Fruit fly (Drosophila melanogaster) whole organism, adult: ENCODE results near the gene Gr85a.

Source experiments
- CG11617 ChIP-seq: fragments of 200-800 bp; sonication (Bioruptor generic); optimal IDR thresholded peaks from 2 replicates; lab custom pipeline; 2017; ENCODE audit warnings: mild to moderate bottlenecking, missing biosample characterization, missing genetic modification reagents, missing genetic modification characterization
- CG12768 ChIP-seq: fragments of 200-800 bp; sonication (Bioruptor generic); optimal IDR thresholded peaks from 2 replicates; lab custom pipeline; 2017; ENCODE audit warnings: missing biosample characterization, missing genetic modification characterization, mild to moderate bottlenecking, moderate library complexity, missing genetic modification reagents
- CG14711 ChIP-seq: fragments of 200-800 bp; sonication (Bioruptor generic); optimal IDR thresholded peaks from 2 replicates; lab custom pipeline; 2018; ENCODE audit warnings: missing biosample characterization, mild to moderate bottlenecking, missing genetic modification characterization, moderate library complexity
- CG1620 ChIP-seq: fragments of 200-800 bp; sonication (Bioruptor generic); optimal IDR thresholded peaks from 2 replicates; lab custom pipeline; 2016; ENCODE audit warnings: missing biosample characterization, missing genetic modification characterization
- CG33017 ChIP-seq: fragments of 200-800 bp; sonication (Bioruptor generic); optimal IDR thresholded peaks from 2 replicates; lab custom pipeline; 2018; ENCODE audit warnings: missing biosample characterization, mild to moderate bottlenecking, missing genetic modification characterization, moderate library complexity
- CG5204 ChIP-seq: fragments of 200-800 bp; sonication (Bioruptor generic); optimal IDR thresholded peaks from 2 replicates; lab custom pipeline; 2016; ENCODE audit warnings: missing biosample characterization, missing genetic modification characterization
- CG7045 ChIP-seq: fragments of 200-800 bp; sonication (Bioruptor generic); optimal IDR thresholded peaks from 2 replicates; lab custom pipeline; 2017; ENCODE audit warnings: missing biosample characterization, mild to moderate bottlenecking, missing genetic modification characterization
- CG7101 ChIP-seq: fragments of 200-800 bp; sonication (Bioruptor generic); optimal IDR thresholded peaks from 2 replicates; lab custom pipeline; 2018; ENCODE audit warnings: missing biosample characterization, mild to moderate bottlenecking, missing genetic modification characterization, moderate library complexity
- Clk ChIP-seq: fragments of 200-800 bp; sonication (Bioruptor generic); optimal IDR thresholded peaks from 2 replicates; lab custom pipeline; 2017; ENCODE audit warnings: missing biosample characterization, missing genetic modification characterization
- Crg-1 ChIP-seq: fragments of 200-800 bp; sonication (Bioruptor generic); optimal IDR thresholded peaks from 2 replicates; lab custom pipeline; 2016; ENCODE audit warnings: missing biosample characterization, missing genetic modification characterization
- Hr96 ChIP-seq: fragments of 200-800 bp; sonication (Bioruptor generic); optimal IDR thresholded peaks from 2 replicates; lab custom pipeline; 2016; ENCODE audit warnings: missing biosample characterization, missing genetic modification characterization
- Mnt ChIP-seq: fragments of 200-800 bp; sonication (Bioruptor generic); optimal IDR thresholded peaks from 2 replicates; lab custom pipeline; 2016; ENCODE audit warnings: missing biosample characterization, mild to moderate bottlenecking, missing genetic modification characterization
- bab1 ChIP-seq: fragments of 200-800 bp; sonication (Bioruptor generic); optimal IDR thresholded peaks from 3 replicates; lab custom pipeline; 2019; ENCODE audit warnings: missing biosample characterization, mild to moderate bottlenecking, missing genetic modification characterization, moderate library complexity
- cic ChIP-seq: fragments of 200-800 bp; sonication (Bioruptor generic); optimal IDR thresholded peaks from 2 replicates; lab custom pipeline; 2017; ENCODE audit warnings: missing biosample characterization, mild to moderate bottlenecking, missing genetic modification characterization, moderate library complexity
- cnc ChIP-seq, 2 experiments: fragments of >200 bp; optimal IDR thresholded peaks; 2 replicates each; lab custom pipeline; 2017
- kay ChIP-seq: fragments of 200-800 bp; sonication (Bioruptor generic); peaks from one replicate; lab custom pipeline; 2016; ENCODE audit warnings: missing biosample characterization, missing genetic modification characterization, borderline replicate concordance
- ovo ChIP-seq: fragments of 200-800 bp; sonication (Bioruptor generic); optimal IDR thresholded peaks from 2 replicates; lab custom pipeline; 2016; ENCODE audit warnings: missing biosample characterization, missing genetic modification characterization
- pad ChIP-seq: fragments of 200-800 bp; sonication (Bioruptor generic); optimal IDR thresholded peaks from 3 replicates; lab custom pipeline; 2017; ENCODE audit warnings: missing biosample characterization, missing genetic modification characterization, mild to moderate bottlenecking, moderate library complexity, missing genetic modification reagents
- tj ChIP-seq: fragments of 200-800 bp; sonication (Bioruptor generic); optimal IDR thresholded peaks from 3 replicates; lab custom pipeline; 2017; ENCODE audit warnings: missing biosample characterization, mild to moderate bottlenecking, missing genetic modification characterization, moderate library complexity
- toe ChIP-seq: fragments of 200-800 bp; sonication (Bioruptor generic); optimal IDR thresholded peaks from 2 replicates; lab custom pipeline; 2016; ENCODE audit warnings: missing biosample characterization, missing genetic modification characterization

Gr85a gene

dm6 chr3R:10024032-10024712, 27.6 kb upstream of the Gr85a start:
- no peak for TF ChIP-seq cnc (optimal IDR thresholded peaks at IDR 0.05; lab: Kevin White, UChicago)

dm6 chr3R:10001174-10001789, 4.7 kb upstream of the Gr85a start, which contains the start of gene CG5359:
CG5359 (minus strand) TSS chr3R:10001276.
- TF ChIP-seq kay (GFP tag; lab: Kevin White, UChicago) (no peak), bab1 (GFP tag; lab: Kevin White, UChicago) (peak; percentile 66)

- peak; percentile 40 for TF ChIP-seq Clk
- no peak for TF ChIP-seq CG1620 (GFP tag; lab: Kevin White, UChicago)
- TF ChIP-seq CG33017 = no peak
- peak; percentile 11 for TF ChIP-seq Crg-1 (GFP tag; lab: Kevin White, UChicago)
- TF ChIP-seq CG5204 = no peak
- TF ChIP-seq tj (GFP tag; lab: Kevin White, UChicago) = peak; percentile 13
- TF ChIP-seq Hr96 (GFP tag; lab: Kevin White, UChicago) = peak; percentile 66
- no peak for TF ChIP-seq cnc (optimal IDR thresholded peaks at IDR 0.05; lab: Kevin White, UChicago)
- peak; percentile 24 for TF ChIP-seq CG7045
- peak; percentile 30 for TF ChIP-seq CG12768 (GFP tag; lab: Kevin White, UChicago)
- peak; percentile 32 for TF ChIP-seq CG11617 (GFP tag; lab: Kevin White, UChicago)
- peak; percentile 59 for TF ChIP-seq CG7101 (tag; lab: Kevin White, UChicago)
- peak; percentile 85 for TF ChIP-seq Mnt (GFP tag; lab: Kevin White, UChicago)
- peak; percentile 26 for TF ChIP-seq bab1 (GFP tag; lab: Kevin White, UChicago)
- peak; percentile 45 for TF ChIP-seq pad
- peak; percentile 79 for TF ChIP-seq toe
- TF ChIP-seq CG14711 (tag; lab: Kevin White, UChicago) = peak; percentile 15
- peak; percentile 19 for TF ChIP-seq cic (GFP tag; lab: Kevin White, UChicago)
Measured at dm6 chr3R:9985585-9986393, 10.8 kb downstream of the Gr85a start, which contains the start of gene Art4. Art4 (minus strand) TSS chr3R:9986060.

dm6 chr3R:9978977-9979376, 17.6 kb downstream of the Gr85a start:
- TF ChIP-seq CG12768 (GFP tag; lab: Kevin White, UChicago) (no peak), kay (GFP tag; lab: Kevin White, UChicago) (no peak), CG7045 (no peak), Mnt (GFP tag; lab: Kevin White, UChicago) (no peak), toe (no peak), cnc (optimal IDR thresholded peaks at IDR 0.05; lab: Kevin White, UChicago) (no peak), tj (GFP tag; lab: Kevin White, UChicago) (no peak), pad (no peak), Hr96 (GFP tag; lab: Kevin White, UChicago) (no peak), CG5204 (no peak), cic (GFP tag; lab: Kevin White, UChicago) (no peak), CG11617 (GFP tag; lab: Kevin White, UChicago) (no peak), CG1620 (GFP tag; lab: Kevin White, UChicago) (no peak), CG33017 (no peak), CG14711 (tag; lab: Kevin White, UChicago) (no peak), bab1 (GFP tag; lab: Kevin White, UChicago) (no peak), ovo (GFP tag; lab: Kevin White, UChicago) (no peak)

- TF ChIP-seq cic (GFP tag; lab: Kevin White, UChicago) (no peak), CG12768 (GFP tag; lab: Kevin White, UChicago) (no peak), ovo (GFP tag; lab: Kevin White, UChicago) (no peak), CG7045 (no peak), Clk (no peak), kay (GFP tag; lab: Kevin White, UChicago) (no peak), toe (no peak), CG5204 (no peak), cnc (optimal IDR thresholded peaks at IDR 0.05; lab: Kevin White, UChicago) (no peak), CG33017 (no peak), CG14711 (tag; lab: Kevin White, UChicago) (no peak), CG1620 (GFP tag; lab: Kevin White, UChicago) (no peak), Crg-1 (GFP tag; lab: Kevin White, UChicago) (no peak)
Measured at dm6 chr3R:9977494-9977893, 19.1 kb downstream of the Gr85a start.
